Worm (Caenorhabditis elegans): ENCODE data around the gene pal-1.
A peak's percentile ranks its signal among the peaks of the same experiment; 100 is the strongest.

pal-1 gene

DNA sequence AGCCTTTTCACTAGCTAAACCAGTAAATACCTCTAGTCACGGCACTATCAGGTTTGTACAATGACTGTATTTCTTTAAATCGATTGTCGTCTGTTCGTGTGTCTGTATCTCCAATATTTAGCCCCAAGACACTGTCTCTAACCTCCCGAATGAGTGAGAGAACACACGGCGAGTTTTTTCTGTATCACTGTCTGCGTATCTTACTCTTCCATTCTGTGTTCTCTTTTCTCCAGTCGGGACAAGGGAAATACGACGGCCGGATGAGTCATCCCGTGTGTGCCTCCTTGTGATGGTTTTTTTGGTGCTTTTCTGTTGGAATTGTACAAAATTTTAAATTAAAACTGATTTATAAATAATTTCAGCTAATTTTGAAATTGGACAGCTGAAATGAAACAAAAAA lies 13.3 kb downstream of the pal-1 start:
- TF ChIP-seq lsy-2 (tag; optimal IDR thresholded peaks at IDR 0.05), result peak; percentile 57 to 80
- TF ChIP-seq mxl-3 (GFP tag; optimal IDR thresholded peaks at IDR 0.05), result peak; percentile 85
- TF ChIP-seq fos-1 (tag; optimal IDR thresholded peaks at IDR 0.05), result peak; percentile 77
- no peak for TF ChIP-seq zfp-2 (tag; optimal IDR thresholded peaks at IDR 0.05)
- peak; percentile 10 for TF ChIP-seq F10B5.3 (tag; optimal IDR thresholded peaks at IDR 0.05)
- TF ChIP-seq nhr-28 (tag; optimal IDR thresholded peaks at IDR 0.05), result peak; percentile 79
- no peak for TF ChIP-seq F49E8.2 (tag; optimal IDR thresholded peaks at IDR 0.05; ENCODE audit: borderline replicate concordance)
- peak; percentile 86 for TF ChIP-seq mep-1 (tag; optimal IDR thresholded peaks at IDR 0.05)
- TF ChIP-seq nhr-6 (tag; optimal IDR thresholded peaks at IDR 0.05), result peak; percentile 87
- TF ChIP-seq unc-62 (GFP tag; optimal IDR thresholded peaks at IDR 0.05 in 1 of 2), result peak in 1 of 2 experiments; percentile 98
- TF ChIP-seq unc-62 (tag; optimal IDR thresholded peaks at IDR 0.05), result no peak
- TF ChIP-seq nhr-76 (tag; optimal IDR thresholded peaks at IDR 0.05), result no peak
- peak; percentile 81 for TF ChIP-seq hmg-1.1 (GFP tag; IDR thresholded peaks at IDR 0.05)
- 0 out of 2 replicates have a peak, but pooled peaks have one; percentile 6 for TF ChIP-seq Y105C5A.15 (GFP tag; IDR thresholded peaks at IDR 0.05)
- TF ChIP-seq php-3 (GFP tag; IDR thresholded peaks at IDR 0.05), result no peak
- peak; percentile 24 for TF ChIP-seq nhr-102 (tag; optimal IDR thresholded peaks at IDR 0.05)
- TF ChIP-seq nhr-111 (GFP tag; optimal IDR thresholded peaks at IDR 0.05), result no peak
- peak; percentile 62 for TF ChIP-seq dmd-6 (GFP tag; IDR thresholded peaks at IDR 0.05)
- TF ChIP-seq lin-13 (GFP tag; optimal IDR thresholded peaks at IDR 0.05), result no peak
- TF ChIP-seq madf-9 (GFP tag; conservative IDR thresholded peaks at IDR 0.05), result 0 out of 2 replicates have a peak, but pooled peaks have one; percentile 20
- no peak for TF ChIP-seq ces-1 (GFP tag; optimal IDR thresholded peaks at IDR 0.05)
- peak; percentile 1 for TF ChIP-seq spr-1 (tag; optimal IDR thresholded peaks at IDR 0.05)
- peak; percentile 6 for TF ChIP-seq ceh-28 (tag; optimal IDR thresholded peaks at IDR 0.05)
- TF ChIP-seq ztf-7 (tag; optimal IDR thresholded peaks at IDR 0.05), result peak; percentile 25
- TF ChIP-seq snpc-1.2 (GFP tag; IDR thresholded peaks at IDR 0.05), result no peak
- no peak for TF ChIP-seq lim-7 (GFP tag; IDR thresholded peaks at IDR 0.05)
- TF ChIP-seq T26A8.4 (GFP tag; IDR thresholded peaks at IDR 0.05), result peak; percentile 67
- TF ChIP-seq dpl-1 (GFP tag; optimal IDR thresholded peaks at IDR 0.05), result peak; percentile 62
- TF ChIP-seq daf-8 (GFP tag; IDR thresholded peaks at IDR 0.05), result no peak
- TF ChIP-seq ztf-11 (tag; optimal IDR thresholded peaks at IDR 0.05), result no peak
- TF ChIP-seq saeg-2 (GFP tag; IDR thresholded peaks at IDR 0.05), result no peak
- no peak for TF ChIP-seq lin-39 (tag; optimal IDR thresholded peaks at IDR 0.05)
- peak; percentile 17; the same call in 1 of the 2 replicates for TF ChIP-seq mdt-29 (GFP tag; IDR thresholded peaks at IDR 0.05)
- TF ChIP-seq set-16 (GFP tag; IDR thresholded peaks at IDR 0.05), result no peak
- TF ChIP-seq ZK337.2 (GFP tag; IDR thresholded peaks at IDR 0.05), result no peak
- peak; percentile 93 for TF ChIP-seq hlh-11 (tag; optimal IDR thresholded peaks at IDR 0.05)
- peak; percentile 57 for TF ChIP-seq pqm-1 (tag; optimal IDR thresholded peaks at IDR 0.05)
- peak; percentile 94 for TF ChIP-seq hlh-30 (tag; optimal IDR thresholded peaks at IDR 0.05; ENCODE audit: insufficient read depth)
- TF ChIP-seq hif-1 (tag; optimal IDR thresholded peaks at IDR 0.05), result peak in 1 of 2 experiments; percentile 64
- TF ChIP-seq mxl-2 (GFP tag; conservative IDR thresholded peaks at IDR 0.05), result no peak
- TF ChIP-seq mdl-1 (tag; optimal IDR thresholded peaks at IDR 0.05), result peak in 1 of 2 experiments; percentile 70
- TF ChIP-seq pha-4 (GFP tag; IDR thresholded peaks at IDR 0.05), result 0 out of 2 replicates have a peak, but pooled peaks have one; percentile 50
- TF ChIP-seq pha-4 (tag; optimal IDR thresholded peaks at IDR 0.05), result peak; percentile 64
- no peak for TF ChIP-seq ceh-44 (GFP tag; IDR thresholded peaks at IDR 0.05)
- no peak for TF ChIP-seq daf-16 (GFP tag; optimal IDR thresholded peaks at IDR 0.05)
- peak; percentile 65 for TF ChIP-seq daf-16 (tag; optimal IDR thresholded peaks at IDR 0.05)
- no peak for TF ChIP-seq vab-7 (GFP tag; IDR thresholded peaks at IDR 0.05)
- no peak for TF ChIP-seq lir-3 (tag; optimal IDR thresholded peaks at IDR 0.05)
- peak; percentile 46 for TF ChIP-seq nhr-77 (tag; optimal IDR thresholded peaks at IDR 0.05)
- TF ChIP-seq ZK546.5 (tag; optimal IDR thresholded peaks at IDR 0.05), result no peak
- peak; percentile 24 for TF ChIP-seq cey-2 (tag; optimal IDR thresholded peaks at IDR 0.05; ENCODE audit: borderline replicate concordance, insufficient read depth)
- peak; percentile 7 for TF ChIP-seq aha-1 (tag)
